Fruit fly (Drosophila melanogaster) whole organism, embryonic: ENCODE measurements around the gene CG3566.
A peak's percentile ranks its signal among the peaks of the same experiment; 100 is the strongest.

Source experiments
- C15 ChIP-seq: fragments of 200-800 bp; sonication (Bioruptor generic); IDR thresholded peaks from 3 replicates; pipeline ENCODE4 v1.3.6; 2022; ENCODE audit warnings: missing biosample characterization, missing genetic modification characterization
- CG1024 ChIP-seq: fragments of 200-800 bp; sonication (Bioruptor generic); IDR thresholded peaks from 2 replicates; pipeline ENCODE4 v1.3.6; 2022; ENCODE audit warnings: missing biosample characterization, missing genetic modification characterization
- CG10543 ChIP-seq: fragments of 200-800 bp; sonication (Bioruptor generic); optimal IDR thresholded peaks from 3 replicates; lab custom pipeline; 2017; ENCODE audit warnings: missing biosample characterization, mild to moderate bottlenecking, missing genetic modification characterization, moderate library complexity
- CG12071 ChIP-seq: fragments of 200-800 bp; sonication (Bioruptor generic); optimal IDR thresholded peaks from 3 replicates; lab custom pipeline; 2018; ENCODE audit warnings: missing biosample characterization, mild to moderate bottlenecking, missing genetic modification characterization
- CG1233 ChIP-seq: fragments of 200-800 bp; sonication (Bioruptor generic); optimal IDR thresholded peaks from 4 replicates; lab custom pipeline; 2018; ENCODE audit warnings: missing biosample characterization, mild to moderate bottlenecking, missing genetic modification characterization
- CG13296 ChIP-seq: fragments of 200-800 bp; sonication (Bioruptor generic); optimal IDR thresholded peaks from 3 replicates; lab custom pipeline; 2018; ENCODE audit warnings: missing biosample characterization, mild to moderate bottlenecking, missing genetic modification characterization
- CG13775 ChIP-seq: fragments of 200-800 bp; sonication (Bioruptor generic); optimal IDR thresholded peaks from 3 replicates; lab custom pipeline; 2017; ENCODE audit warnings: missing biosample characterization, mild to moderate bottlenecking, missing genetic modification characterization
- CG14050 ChIP-seq: fragments of 200-800 bp; sonication (Bioruptor generic); IDR thresholded peaks from 3 replicates; pipeline ENCODE4 v1.3.6; 2022; ENCODE audit warnings: missing biosample characterization, missing genetic modification characterization
- CG17385 ChIP-seq: fragments of 200-800 bp; sonication (Bioruptor generic); optimal IDR thresholded peaks from 3 replicates; lab custom pipeline; 2018; ENCODE audit warnings: missing biosample characterization, mild to moderate bottlenecking, missing genetic modification characterization
- CG17568 ChIP-seq: fragments of 200-800 bp; sonication (Bioruptor generic); optimal IDR thresholded peaks from 2 replicates; lab custom pipeline; 2018; ENCODE audit warnings: missing biosample characterization, mild to moderate bottlenecking, missing genetic modification characterization, moderate library complexity
- CG18011 ChIP-seq: fragments of 200-800 bp; sonication (Bioruptor generic); optimal IDR thresholded peaks from 2 replicates; lab custom pipeline; 2017; ENCODE audit warnings: missing biosample characterization, missing genetic modification characterization, mild to moderate bottlenecking, moderate library complexity, missing genotype
- CG2678 ChIP-seq: fragments of 200-800 bp; sonication (Bioruptor generic); optimal IDR thresholded peaks from 3 replicates; lab custom pipeline; 2019; ENCODE audit warnings: missing biosample characterization, mild to moderate bottlenecking, missing genetic modification characterization, moderate library complexity
- CG2712 ChIP-seq: fragments of 200-800 bp; optimal IDR thresholded peaks from 3 replicates; lab custom pipeline; 2019; ENCODE audit warnings: missing biosample characterization, mild to moderate bottlenecking, missing genetic modification characterization, moderate library complexity
- CG2875 ChIP-seq: fragments of 200-800 bp; sonication (Bioruptor generic); optimal IDR thresholded peaks from 2 replicates; lab custom pipeline; 2017; ENCODE audit warnings: missing biosample characterization, mild to moderate bottlenecking, missing genetic modification characterization, missing genetic modification reagents
- CG30431 ChIP-seq: fragments of 200-800 bp; sonication (Bioruptor generic); optimal IDR thresholded peaks from 2 replicates; lab custom pipeline; 2017; ENCODE audit warnings: missing biosample characterization, missing genetic modification characterization
- CG32532 ChIP-seq: fragments of 200-800 bp; sonication (Bioruptor generic); IDR thresholded peaks from 2 replicates; pipeline ENCODE4 v1.3.6; 2022; ENCODE audit warnings: missing biosample characterization, missing genetic modification characterization
- CG3281 ChIP-seq: fragments of 200-800 bp; sonication (Bioruptor generic); optimal IDR thresholded peaks from 3 replicates; lab custom pipeline; 2017; ENCODE audit warnings: missing biosample characterization, mild to moderate bottlenecking, missing genetic modification characterization
- CG3407 ChIP-seq: fragments of 200-800 bp; sonication (Bioruptor generic); optimal IDR thresholded peaks from 2 replicates; lab custom pipeline; 2018; ENCODE audit warnings: missing biosample characterization, mild to moderate bottlenecking, missing genetic modification characterization
- CG4282 ChIP-seq: fragments of 200-800 bp; sonication (Bioruptor generic); optimal IDR thresholded peaks from 2 replicates; lab custom pipeline; 2016; ENCODE audit warnings: missing biosample characterization, missing genetic modification characterization
- CG6813 ChIP-seq: fragments of 200-800 bp; sonication (Bioruptor generic); optimal IDR thresholded peaks from 2 replicates; lab custom pipeline; 2017; ENCODE audit warnings: missing biosample characterization, missing genetic modification characterization, mild to moderate bottlenecking, moderate library complexity, missing genetic modification reagents
- CG9817 ChIP-seq: fragments of 200-800 bp; sonication (Bioruptor generic); optimal IDR thresholded peaks from 2 replicates; lab custom pipeline; 2018; ENCODE audit warnings: missing biosample characterization, mild to moderate bottlenecking, missing genetic modification characterization, moderate library complexity
- CTCF ChIP-seq: fragments of 200-800 bp; sonication (Bioruptor generic); optimal IDR thresholded peaks from 2 replicates; lab custom pipeline; 2017; ENCODE audit warnings: missing biosample characterization, mild to moderate bottlenecking, missing genetic modification characterization, moderate library complexity
- CrebB ChIP-seq: fragments of 200-800 bp; sonication (Bioruptor generic); optimal IDR thresholded peaks from 3 replicates; lab custom pipeline; 2018; ENCODE audit warnings: missing biosample characterization, mild to moderate bottlenecking, missing genetic modification characterization
- Dfd ChIP-seq, 2 experiments: fragments of >200 bp; optimal IDR thresholded peaks; 2 replicates each; lab custom pipeline; 2017; ENCODE audit warnings: missing biosample characterization in 2 of 2, missing genetic modification characterization in 2 of 2
- HHEX ChIP-seq: fragments of 200-800 bp; sonication (Bioruptor generic); optimal IDR thresholded peaks from 3 replicates; lab custom pipeline; 2017; ENCODE audit warnings: missing biosample characterization, mild to moderate bottlenecking, missing genetic modification characterization, missing genetic modification reagents
- HmgZ ChIP-seq: fragments of 200-800 bp; sonication (Bioruptor generic); optimal IDR thresholded peaks from 2 replicates; lab custom pipeline; 2018; ENCODE audit warnings: missing biosample characterization, mild to moderate bottlenecking, missing genetic modification characterization
- Hmr ChIP-seq: fragments of 200-800 bp; sonication (Bioruptor generic); optimal IDR thresholded peaks from 3 replicates; lab custom pipeline; 2017; ENCODE audit warnings: mild to moderate bottlenecking, missing biosample characterization, missing genetic modification reagents, missing genetic modification characterization
- Hr39 ChIP-seq: fragments of >200 bp; optimal IDR thresholded peaks from 2 replicates; lab custom pipeline; 2017
- Med ChIP-seq: fragments of 200-800 bp; sonication (Bioruptor generic); peaks from one replicate; lab custom pipeline; 2016; ENCODE audit warnings: missing biosample characterization, missing genetic modification characterization, mild to moderate bottlenecking, inconsistent platforms, moderate library complexity
- Pdp1 ChIP-seq, 2 experiments: fragments of 200-800 bp; sonication (Bioruptor generic); optimal IDR thresholded peaks; 3 replicates each; lab custom pipeline; 2016; ENCODE audit warnings: missing biosample characterization in 2 of 2, missing genetic modification characterization in 2 of 2, mild to moderate bottlenecking in 1 of 2, moderate library complexity in 1 of 2
- Rfx ChIP-seq: fragments of 200-800 bp; sonication (Bioruptor generic); IDR thresholded peaks from 2 replicates; pipeline ENCODE4 v1.3.6; 2022; ENCODE audit warnings: missing biosample characterization, missing genetic modification characterization
- Scr ChIP-seq: fragments of 200-800 bp; sonication (Bioruptor generic); IDR thresholded peaks from 2 replicates; pipeline ENCODE4 v1.3.6; 2022; ENCODE audit warnings: missing biosample characterization, missing genetic modification characterization; ENCODE audit not compliant: partially characterized antibody
- Sox102F ChIP-seq: fragments of 200-800 bp; sonication (Bioruptor generic); optimal IDR thresholded peaks from 2 replicates; lab custom pipeline; 2018; ENCODE audit warnings: missing biosample characterization, mild to moderate bottlenecking, missing genetic modification characterization, moderate library complexity
- bsh ChIP-seq, 2 experiments: fragments of 200-800 bp; sonication (Bioruptor generic); optimal IDR thresholded peaks; 2 replicates each; lab custom pipeline; 2017 to 2018; ENCODE audit warnings: mild to moderate bottlenecking in 2 of 2, missing biosample characterization in 2 of 2, missing genetic modification characterization in 2 of 2, moderate library complexity in 1 of 2
- cad ChIP-seq: fragments of >200 bp; optimal IDR thresholded peaks from 2 replicates; lab custom pipeline; 2017; ENCODE audit warnings: missing biosample characterization, missing genetic modification characterization
- caup ChIP-seq: fragments of 200-800 bp; sonication (Bioruptor generic); optimal IDR thresholded peaks from 3 replicates; lab custom pipeline; 2017; ENCODE audit warnings: missing biosample characterization, mild to moderate bottlenecking, missing genetic modification characterization, moderate library complexity; ENCODE audit not compliant: severe bottlenecking
- chinmo ChIP-seq: fragments of 200-800 bp; sonication (Bioruptor generic); IDR thresholded peaks from 4 replicates; pipeline ENCODE4 v1.3.6; 2022; ENCODE audit warnings: missing biosample characterization, missing genetic modification characterization; ENCODE audit not compliant: partially characterized antibody
- ci ChIP-seq: fragments of 200-800 bp; sonication (Bioruptor generic); IDR thresholded peaks from 3 replicates; pipeline ENCODE4 v1.3.6; 2022; ENCODE audit warnings: missing biosample characterization, missing genetic modification characterization
- dmrt99B ChIP-seq: fragments of 200-800 bp; sonication (Bioruptor generic); optimal IDR thresholded peaks from 2 replicates; lab custom pipeline; 2018; ENCODE audit warnings: missing biosample characterization, mild to moderate bottlenecking, missing genetic modification characterization, moderate library complexity
- eve ChIP-seq, 2 experiments: fragments of >200 bp; optimal IDR thresholded peaks; 2 replicates each; lab custom pipeline; 2017; ENCODE audit warnings: missing biosample characterization in 2 of 2, missing genetic modification characterization in 2 of 2
- fd3F ChIP-seq: fragments of 200-800 bp; sonication (Bioruptor generic); optimal IDR thresholded peaks from 2 replicates; lab custom pipeline; 2018; ENCODE audit warnings: missing biosample characterization, mild to moderate bottlenecking, missing genetic modification characterization, moderate library complexity
- gce ChIP-seq: fragments of 200-800 bp; sonication (Bioruptor generic); IDR thresholded peaks from 3 replicates; pipeline ENCODE4 v1.3.6; 2022; ENCODE audit warnings: missing biosample characterization, missing genetic modification characterization
- grn ChIP-seq: fragments of 200-800 bp; sonication (Bioruptor generic); optimal IDR thresholded peaks from 3 replicates; lab custom pipeline; 2017; ENCODE audit warnings: missing biosample characterization, missing genetic modification characterization
- jumu ChIP-seq: fragments of 200-800 bp; sonication (Bioruptor generic); optimal IDR thresholded peaks from 3 replicates; lab custom pipeline; 2016; ENCODE audit warnings: missing biosample characterization, missing genetic modification characterization
- lab ChIP-seq: fragments of 200-800 bp; sonication (Bioruptor generic); optimal IDR thresholded peaks from 3 replicates; lab custom pipeline; 2017; ENCODE audit warnings: missing biosample characterization, missing genetic modification characterization, mild to moderate bottlenecking, moderate library complexity, missing genetic modification reagents
- psq ChIP-seq: fragments of 200-800 bp; sonication (Bioruptor generic); optimal IDR thresholded peaks from 2 replicates; lab custom pipeline; 2017; ENCODE audit warnings: missing biosample characterization, missing genetic modification characterization
- salm ChIP-seq: fragments of 200-800 bp; sonication (Bioruptor generic); optimal IDR thresholded peaks from 2 replicates; lab custom pipeline; 2018; ENCODE audit warnings: missing biosample characterization, mild to moderate bottlenecking, missing genetic modification characterization
- sens ChIP-seq: fragments of 200-800 bp; sonication (Bioruptor generic); peaks from one replicate; lab custom pipeline; 2016; ENCODE audit warnings: missing biosample characterization, missing genetic modification characterization
- tll ChIP-seq, 2 experiments: fragments of 200-800 bp in 1 of 2; fragments of >200 bp in 1 of 2; sonication (Bioruptor generic) in 1 of 2; optimal IDR thresholded peaks; 2 replicates each; lab custom pipeline; 2017 to 2019; ENCODE audit warnings: missing biosample characterization in 2 of 2, missing genetic modification characterization in 2 of 2, mild to moderate bottlenecking in 1 of 2, moderate library complexity in 1 of 2
- yki ChIP-seq: fragments of >200 bp; optimal IDR thresholded peaks from 3 replicates; lab custom pipeline; 2018
- z ChIP-seq: fragments of 200-800 bp; sonication (Bioruptor generic); IDR thresholded peaks from 3 replicates; pipeline ENCODE4 v1.3.6; 2022; ENCODE audit warnings: missing biosample characterization, missing genetic modification characterization

Gene CG3566

dm6 chrX:6253701-6254100 is 22.8 kb downstream of the CG3566 start:
- TF ChIP-seq Dfd (GFP tag; optimal IDR thresholded peaks at IDR 0.05; lab: Kevin White, UChicago) = no peak
- peak; percentile 16 for TF ChIP-seq CG10543
- TF ChIP-seq jumu = no peak
- TF ChIP-seq CG17385 = no peak
- TF ChIP-seq CG6813 = peak; percentile 8
- TF ChIP-seq CrebB (tag; lab: Kevin White, UChicago) = peak; percentile 8
- peak; percentile 6 for TF ChIP-seq CG2875 (GFP tag; lab: Kevin White, UChicago)
- TF ChIP-seq Hr39 = no peak
- TF ChIP-seq bsh (GFP tag; optimal IDR thresholded peaks at IDR 0.05; lab: Kevin White, UChicago) = peak in 1 of 2 experiments; percentile 19
- TF ChIP-seq HmgZ (tag; lab: Kevin White, UChicago) = no peak
- no peak for TF ChIP-seq C15 (GFP tag; lab: Robert Waterston, UW)
- TF ChIP-seq CTCF (GFP tag; lab: Kevin White, UChicago) = peak; percentile 90
- peak; percentile 13 for TF ChIP-seq CG13296 (GFP tag; lab: Kevin White, UChicago)
- TF ChIP-seq CG30431 = no peak
- TF ChIP-seq Pdp1 (GFP tag; optimal IDR thresholded peaks at IDR 0.05; lab: Kevin White, UChicago) = no peak
- TF ChIP-seq lab = peak; percentile 7
- no peak for TF ChIP-seq yki (lab: Kevin White, UChicago)
- no peak for TF ChIP-seq gce
- TF ChIP-seq sens (GFP tag; lab: Kevin White, UChicago) = peak; percentile 83
- TF ChIP-seq CG1233 (GFP tag; lab: Kevin White, UChicago) = no peak
- TF ChIP-seq CG4282 = no peak
- 0 out of 3 replicates have a peak, but pooled peaks have one; percentile 27 for TF ChIP-seq ci (GFP tag; lab: Robert Waterston, UW)
- TF ChIP-seq Sox102F = peak; percentile 12
- TF ChIP-seq salm (tag; lab: Kevin White, UChicago) = peak; percentile 27
- peak; percentile 6 for TF ChIP-seq CG3407 (GFP tag; lab: Kevin White, UChicago)
- TF ChIP-seq CG3281 (GFP tag; lab: Kevin White, UChicago) = peak; percentile 5
- no peak for TF ChIP-seq eve (GFP tag; optimal IDR thresholded peaks at IDR 0.05; lab: Kevin White, UChicago)
- TF ChIP-seq CG12071 (GFP tag; lab: Kevin White, UChicago) = peak; percentile 16
- TF ChIP-seq Rfx (GFP tag; lab: Robert Waterston, UW) = no peak
- no peak for TF ChIP-seq CG9817
- no peak for TF ChIP-seq CG2712 (tag; lab: Kevin White, UChicago)
- TF ChIP-seq CG32532 (GFP tag; lab: Robert Waterston, UW) = no peak
- TF ChIP-seq z (GFP tag; lab: Robert Waterston, UW) = no peak
- no peak for TF ChIP-seq cad
- TF ChIP-seq fd3F (GFP tag; lab: Kevin White, UChicago) = peak; percentile 16
- TF ChIP-seq CG17568 (GFP tag; lab: Kevin White, UChicago) = no peak
- TF ChIP-seq CG14050 (GFP tag; lab: Robert Waterston, UW) = no peak
- TF ChIP-seq caup (GFP tag; lab: Kevin White, UChicago) = no peak
- 0 out of 2 replicates have a peak, but pooled peaks have one; percentile 11 for TF ChIP-seq CG1024 (GFP tag; lab: Robert Waterston, UW)
- peak; percentile 44 for TF ChIP-seq HHEX (GFP tag; lab: Kevin White, UChicago)
- TF ChIP-seq chinmo (GFP tag; lab: Robert Waterston, UW) = 0 out of 4 replicates have a peak, but pooled peaks have one; percentile 38
- no peak for TF ChIP-seq CG13775 (GFP tag; lab: Kevin White, UChicago)
- no peak for TF ChIP-seq psq (GFP tag; lab: Kevin White, UChicago)
- TF ChIP-seq Med = peak; percentile 81
- TF ChIP-seq CG18011 (GFP tag; lab: Kevin White, UChicago) = no peak
- no peak for TF ChIP-seq Scr (GFP tag; lab: Robert Waterston, UW)
- TF ChIP-seq dmrt99B = no peak
- TF ChIP-seq CG2678 (tag; lab: Kevin White, UChicago) = peak; percentile 20
- TF ChIP-seq grn (GFP tag; lab: Kevin White, UChicago) = no peak
- TF ChIP-seq Hmr (GFP tag; lab: Kevin White, UChicago) = peak; percentile 20
- TF ChIP-seq tll (GFP tag; optimal IDR thresholded peaks at IDR 0.05; lab: Kevin White, UChicago) = no peak
